Fruit fly (Drosophila melanogaster) whole organism, embryonic: ENCODE results near the gene CG5157.

Experiments used
- CG10267 ChIP-seq: fragments of 200-800 bp; sonication (Bioruptor generic); optimal IDR thresholded peaks from 2 replicates; lab custom pipeline; 2018; ENCODE audit warnings: missing biosample characterization, mild to moderate bottlenecking, missing genetic modification characterization, moderate library complexity
- CG11560 ChIP-seq: fragments of 200-800 bp; sonication (Bioruptor generic); IDR thresholded peaks from 3 replicates; pipeline ENCODE4 v1.3.6; 2022; ENCODE audit warnings: missing biosample characterization, missing genetic modification characterization
- CG12659 ChIP-seq: fragments of 200-800 bp; sonication (Bioruptor generic); optimal IDR thresholded peaks from 3 replicates; lab custom pipeline; 2017; ENCODE audit warnings: mild to moderate bottlenecking, missing biosample characterization, missing genetic modification reagents, missing genetic modification characterization
- CG12942 ChIP-seq: fragments of 200-800 bp; sonication (Bioruptor generic); optimal IDR thresholded peaks from 3 replicates; lab custom pipeline; 2016; ENCODE audit warnings: missing biosample characterization, missing genetic modification characterization
- CG15269 ChIP-seq: fragments of 200-800 bp; sonication (Bioruptor generic); optimal IDR thresholded peaks from 2 replicates; lab custom pipeline; 2018; ENCODE audit warnings: missing biosample characterization, mild to moderate bottlenecking, missing genetic modification characterization, moderate library complexity
- CG17361 ChIP-seq: fragments of 200-800 bp; sonication (Bioruptor generic); IDR thresholded peaks from 3 replicates; pipeline ENCODE4 v1.3.6; 2022; ENCODE audit warnings: missing biosample characterization, missing genetic modification characterization
- CG18599 ChIP-seq: fragments of 200-800 bp; sonication (Bioruptor generic); optimal IDR thresholded peaks from 3 replicates; lab custom pipeline; 2017; ENCODE audit warnings: missing biosample characterization, missing genetic modification characterization, mild to moderate bottlenecking, moderate library complexity, missing genetic modification reagents
- CG18619 ChIP-seq: fragments of 200-800 bp; sonication (Bioruptor generic); optimal IDR thresholded peaks from 3 replicates; lab custom pipeline; 2017; ENCODE audit warnings: missing biosample characterization, mild to moderate bottlenecking, missing genetic modification characterization
- CG3163 ChIP-seq: fragments of 200-800 bp; sonication (Bioruptor generic); optimal IDR thresholded peaks from 3 replicates; lab custom pipeline; 2016; ENCODE audit warnings: missing biosample characterization, missing genetic modification characterization
- CG34224 ChIP-seq: fragments of 200-800 bp; sonication (Bioruptor generic); IDR thresholded peaks from 3 replicates; pipeline ENCODE4 v1.3.6; 2022; ENCODE audit warnings: missing biosample characterization, missing genetic modification characterization; ENCODE audit not compliant: partially characterized antibody
- CG42726 ChIP-seq: fragments of 200-800 bp; sonication (Bioruptor generic); IDR thresholded peaks from 2 replicates; pipeline ENCODE4 v1.3.6; 2022; ENCODE audit warnings: missing biosample characterization, missing genetic modification characterization; ENCODE audit not compliant: partially characterized antibody
- CG4854 ChIP-seq: fragments of 200-800 bp; sonication (Bioruptor generic); optimal IDR thresholded peaks from 2 replicates; lab custom pipeline; 2016; ENCODE audit warnings: missing biosample characterization, missing genetic modification characterization, inconsistent platforms
- CG5180 ChIP-seq: fragments of 200-800 bp; sonication (Bioruptor generic); optimal IDR thresholded peaks from 3 replicates; lab custom pipeline; 2017; ENCODE audit warnings: missing biosample characterization, missing genetic modification characterization, mild to moderate bottlenecking, moderate library complexity, missing genetic modification reagents
- CG6254 ChIP-seq: fragments of 200-800 bp; sonication (Bioruptor generic); optimal IDR thresholded peaks from 3 replicates; lab custom pipeline; 2017; ENCODE audit warnings: mild to moderate bottlenecking, missing biosample characterization, missing genetic modification reagents, missing genetic modification characterization
- CG6272 ChIP-seq: fragments of 200-800 bp; sonication (Bioruptor generic); IDR thresholded peaks from 2 replicates; pipeline ENCODE4 v1.3.6; 2022; ENCODE audit warnings: missing biosample characterization, missing genetic modification characterization
- CG7556 ChIP-seq: fragments of 200-800 bp; sonication (Bioruptor generic); optimal IDR thresholded peaks from 2 replicates; lab custom pipeline; 2017; ENCODE audit warnings: missing biosample characterization, mild to moderate bottlenecking, missing genetic modification characterization
- CoRest ChIP-seq: fragments of 200-800 bp; sonication (Bioruptor generic); optimal IDR thresholded peaks from 3 replicates; lab custom pipeline; 2018; ENCODE audit warnings: missing biosample characterization, mild to moderate bottlenecking, missing genetic modification characterization, moderate library complexity
- HLH54F ChIP-seq: fragments of 200-800 bp; sonication (Bioruptor generic); optimal IDR thresholded peaks from 3 replicates; lab custom pipeline; 2016; ENCODE audit warnings: missing biosample characterization, missing genetic modification characterization
- Hr39 ChIP-seq: fragments of >200 bp; optimal IDR thresholded peaks from 2 replicates; lab custom pipeline; 2017
- Jarid2 ChIP-seq: fragments of 200-800 bp; sonication (Bioruptor generic); optimal IDR thresholded peaks from 3 replicates; lab custom pipeline; 2017; ENCODE audit warnings: mild to moderate bottlenecking, missing biosample characterization, missing genetic modification reagents, missing genetic modification characterization
- Med ChIP-seq: fragments of 200-800 bp; sonication (Bioruptor generic); peaks from one replicate; lab custom pipeline; 2016; ENCODE audit warnings: missing biosample characterization, missing genetic modification characterization, mild to moderate bottlenecking, inconsistent platforms, moderate library complexity
- NC2β ChIP-seq: fragments of 200-800 bp; sonication (Bioruptor generic); optimal IDR thresholded peaks from 2 replicates; lab custom pipeline; 2016; ENCODE audit warnings: missing biosample characterization, missing genetic modification characterization
- Neu2 ChIP-seq: fragments of 200-800 bp; sonication (Bioruptor generic); optimal IDR thresholded peaks from 3 replicates; lab custom pipeline; 2016; ENCODE audit warnings: missing biosample characterization, missing genetic modification characterization, borderline replicate concordance
- Nf-YB ChIP-seq: fragments of 200-800 bp; sonication (Bioruptor generic); optimal IDR thresholded peaks from 3 replicates; lab custom pipeline; 2019; ENCODE audit warnings: missing biosample characterization, mild to moderate bottlenecking, missing genetic modification characterization, moderate library complexity
- Oli ChIP-seq: fragments of 200-800 bp; sonication (Bioruptor generic); optimal IDR thresholded peaks from 2 replicates; lab custom pipeline; 2018; ENCODE audit warnings: missing biosample characterization, mild to moderate bottlenecking, missing genetic modification characterization, moderate library complexity
- Rx ChIP-seq: fragments of 200-800 bp; sonication (Bioruptor generic); IDR thresholded peaks from 2 replicates; pipeline ENCODE4 v1.3.6; 2022; ENCODE audit warnings: missing biosample characterization, missing genetic modification characterization
- Sox102F ChIP-seq: fragments of 200-800 bp; sonication (Bioruptor generic); optimal IDR thresholded peaks from 2 replicates; lab custom pipeline; 2018; ENCODE audit warnings: missing biosample characterization, mild to moderate bottlenecking, missing genetic modification characterization, moderate library complexity
- Sry-β ChIP-seq: fragments of 200-800 bp; sonication (Bioruptor generic); optimal IDR thresholded peaks from 2 replicates; lab custom pipeline; 2018; ENCODE audit warnings: missing biosample characterization, mild to moderate bottlenecking, missing genetic modification characterization, moderate library complexity
- Ssrp ChIP-seq: fragments of 200-800 bp; sonication (Bioruptor generic); optimal IDR thresholded peaks from 2 replicates; lab custom pipeline; 2018; ENCODE audit warnings: missing biosample characterization, mild to moderate bottlenecking, missing genetic modification characterization, moderate library complexity
- az2 ChIP-seq: fragments of 200-800 bp; sonication (Bioruptor generic); optimal IDR thresholded peaks from 3 replicates; lab custom pipeline; 2016; ENCODE audit warnings: missing biosample characterization, missing genetic modification characterization
- chif ChIP-seq, 2 experiments: fragments of 200-800 bp; sonication (Bioruptor generic); optimal IDR thresholded peaks; 3 replicates each; lab custom pipeline; 2016; ENCODE audit warnings: missing biosample characterization in 2 of 2, missing genetic modification characterization in 2 of 2
- dmrt11E ChIP-seq: fragments of 200-800 bp; sonication (Bioruptor generic); optimal IDR thresholded peaks from 3 replicates; lab custom pipeline; 2018; ENCODE audit warnings: missing biosample characterization, mild to moderate bottlenecking, missing genetic modification characterization, moderate library complexity
- eve ChIP-seq, 2 experiments: fragments of >200 bp; optimal IDR thresholded peaks; 2 replicates each; lab custom pipeline; 2017; ENCODE audit warnings: missing biosample characterization in 2 of 2, missing genetic modification characterization in 2 of 2
- gem ChIP-seq: fragments of 200-800 bp; sonication (Bioruptor generic); optimal IDR thresholded peaks from 2 replicates; lab custom pipeline; 2019; ENCODE audit warnings: missing biosample characterization, mild to moderate bottlenecking, missing genetic modification characterization, moderate library complexity
- gro ChIP-seq: fragments of 200-800 bp; sonication (Bioruptor generic); optimal IDR thresholded peaks from 2 replicates; lab custom pipeline; 2016; ENCODE audit warnings: missing biosample characterization, missing genetic modification characterization
- jumu ChIP-seq: fragments of 200-800 bp; sonication (Bioruptor generic); optimal IDR thresholded peaks from 3 replicates; lab custom pipeline; 2016; ENCODE audit warnings: missing biosample characterization, missing genetic modification characterization
- lola ChIP-seq, 3 experiments: fragments of >200 bp in 2 of 3; fragments of 200-800 bp in 1 of 3; sonication (Bioruptor generic) in 1 of 3; optimal IDR thresholded peaks; 2 replicates each; lab custom pipeline; 2017 to 2019; ENCODE audit warnings: missing biosample characterization in 3 of 3, missing genetic modification characterization in 3 of 3, mild to moderate bottlenecking in 1 of 3, moderate library complexity in 1 of 3
- luna ChIP-seq: fragments of 200-800 bp; sonication (Bioruptor generic); optimal IDR thresholded peaks from 2 replicates; lab custom pipeline; 2016; ENCODE audit warnings: missing biosample characterization, missing genetic modification characterization
- nerfin-1 ChIP-seq: fragments of 200-800 bp; sonication (Bioruptor generic); optimal IDR thresholded peaks from 3 replicates; lab custom pipeline; 2019; ENCODE audit warnings: missing biosample characterization, mild to moderate bottlenecking, missing genetic modification characterization, moderate library complexity
- nmo ChIP-seq: fragments of 200-800 bp; sonication (Bioruptor generic); optimal IDR thresholded peaks from 2 replicates; lab custom pipeline; 2018; ENCODE audit warnings: missing biosample characterization, mild to moderate bottlenecking, missing genetic modification characterization, moderate library complexity
- pb ChIP-seq: fragments of 200-800 bp; sonication (Bioruptor generic); optimal IDR thresholded peaks from 3 replicates; lab custom pipeline; 2016; ENCODE audit warnings: missing biosample characterization, missing genetic modification characterization
- phol ChIP-seq: fragments of 200-800 bp; sonication (Bioruptor generic); optimal IDR thresholded peaks from 3 replicates; lab custom pipeline; 2018; ENCODE audit warnings: missing biosample characterization, mild to moderate bottlenecking, missing genetic modification characterization, moderate library complexity
- sc ChIP-seq, 3 experiments: fragments of >200 bp in 2 of 3; fragments of 200-800 bp in 1 of 3; sonication (Bioruptor generic) in 1 of 3; optimal IDR thresholded peaks; 2 replicates in 2 of 3; 3 replicates in 1 of 3; lab custom pipeline; 2017; ENCODE audit warnings: mild to moderate bottlenecking in 1 of 3, missing biosample characterization in 1 of 3, missing genetic modification characterization in 1 of 3, missing genetic modification reagents in 1 of 3
- shn ChIP-seq: fragments of 200-800 bp; sonication (Bioruptor generic); optimal IDR thresholded peaks from 3 replicates; lab custom pipeline; 2016; ENCODE audit warnings: missing biosample characterization, missing genetic modification characterization
- sima ChIP-seq: fragments of 200-800 bp; sonication (Bioruptor generic); optimal IDR thresholded peaks from 2 replicates; lab custom pipeline; 2016; ENCODE audit warnings: missing biosample characterization, missing genetic modification characterization
- tgo ChIP-seq: fragments of 200-800 bp; sonication (Bioruptor generic); IDR thresholded peaks from 3 replicates; pipeline ENCODE4 v1.3.6; 2022; ENCODE audit warnings: missing biosample characterization, missing genetic modification characterization
- tna ChIP-seq: fragments of 200-800 bp; sonication (Bioruptor generic); IDR thresholded peaks from 2 replicates; pipeline ENCODE4 v1.3.6; 2022; ENCODE audit warnings: missing biosample characterization, missing genetic modification characterization; ENCODE audit not compliant: partially characterized antibody
- trem ChIP-seq: fragments of 200-800 bp; optimal IDR thresholded peaks from 3 replicates; lab custom pipeline; 2019; ENCODE audit warnings: missing biosample characterization, mild to moderate bottlenecking, missing genetic modification characterization, moderate library complexity
- zfh2 ChIP-seq: fragments of 200-800 bp; sonication (Bioruptor generic); optimal IDR thresholded peaks from 2 replicates; lab custom pipeline; 2016; ENCODE audit warnings: missing biosample characterization, missing genetic modification characterization

CG5157 gene

DNA sequence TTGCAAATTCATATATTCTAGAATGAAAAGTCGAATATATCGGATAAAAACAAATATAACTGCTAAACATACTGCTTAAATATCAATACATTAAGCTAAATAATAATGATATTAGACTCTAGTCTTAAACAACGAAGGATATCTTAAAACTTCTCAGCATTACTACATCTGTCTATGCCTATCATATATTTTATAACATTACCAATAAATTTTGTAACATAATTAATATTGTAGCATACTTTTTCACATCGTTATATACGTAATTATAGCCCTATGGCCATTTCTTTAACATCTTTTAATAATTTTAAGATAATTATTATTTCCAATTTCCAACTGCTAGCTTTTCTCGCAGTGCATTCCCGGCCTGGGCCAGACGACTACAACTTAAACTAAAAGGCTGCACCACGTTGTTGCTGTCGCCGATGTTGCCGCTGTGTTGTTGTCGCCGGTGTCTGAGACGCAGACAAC, 35.2 kb upstream of the CG5157 start (continued):
- TF ChIP-seq tna, result no peak
- no peak for TF ChIP-seq CG4854 (GFP tag; lab: Kevin White, UChicago)
- TF ChIP-seq CG18599, result peak; percentile 44
- no peak for TF ChIP-seq zfh2
- TF ChIP-seq phol (tag; lab: Kevin White, UChicago), result peak; percentile 61
- TF ChIP-seq dmrt11E, result peak; percentile 43
- TF ChIP-seq jumu, result no peak
- peak; percentile 18 for TF ChIP-seq az2 (GFP tag; lab: Kevin White, UChicago)
- no peak for TF ChIP-seq NC2β (GFP tag; lab: Kevin White, UChicago)
- no peak for TF ChIP-seq CG12942
- peak; percentile 80 for TF ChIP-seq CG17361
- no peak for TF ChIP-seq CG34224 (GFP tag; lab: Robert Waterston, UW)
- peak; percentile 83 for TF ChIP-seq CG7556 (GFP tag; lab: Kevin White, UChicago)
- TF ChIP-seq CG15269 (tag; lab: Kevin White, UChicago), result peak; percentile 51
- TF ChIP-seq Neu2 (GFP tag; lab: Kevin White, UChicago), result no peak
- TF ChIP-seq Sox102F (GFP tag; lab: Kevin White, UChicago), result peak; percentile 41
- no peak for TF ChIP-seq Jarid2 (GFP tag; lab: Kevin White, UChicago)
- peak; percentile 48 for TF ChIP-seq CG12659 (GFP tag; lab: Kevin White, UChicago)
- TF ChIP-seq chif (GFP tag; optimal IDR thresholded peaks at IDR 0.05; lab: Kevin White, UChicago), result no peak
- TF ChIP-seq luna, result no peak
- no peak for TF ChIP-seq Hr39 (lab: Kevin White, UChicago)
- no peak for TF ChIP-seq sc (optimal IDR thresholded peaks at IDR 0.05; lab: Kevin White, UChicago)
- TF ChIP-seq sc (GFP tag; optimal IDR thresholded peaks at IDR 0.05; lab: Kevin White, UChicago), result peak; percentile 33
- TF ChIP-seq CG3163 (GFP tag; lab: Kevin White, UChicago), result no peak
- peak; percentile 59 for TF ChIP-seq Oli
- peak; percentile 20 for TF ChIP-seq CG10267 (tag; lab: Kevin White, UChicago)
- TF ChIP-seq CoRest (tag; lab: Kevin White, UChicago), result peak; percentile 68
- TF ChIP-seq eve (GFP tag; optimal IDR thresholded peaks at IDR 0.05; lab: Kevin White, UChicago), result peak in 1 of 2 experiments; percentile 40
- TF ChIP-seq CG11560 (tag; lab: Robert Waterston, UW), result no peak
- no peak for TF ChIP-seq shn
- no peak for TF ChIP-seq Rx (GFP tag; lab: Robert Waterston, UW)
- peak; percentile 70 for TF ChIP-seq nmo (GFP tag; lab: Kevin White, UChicago)
- TF ChIP-seq CG6254 (GFP tag; lab: Kevin White, UChicago), result no peak
- peak; percentile 47 for TF ChIP-seq Ssrp (tag; lab: Kevin White, UChicago)
- no peak for TF ChIP-seq CG42726 (GFP tag; lab: Robert Waterston, UW)
- peak in 1 of 3 experiments; percentile 63 for TF ChIP-seq lola (GFP tag; optimal IDR thresholded peaks at IDR 0.05; lab: Kevin White, UChicago)
- TF ChIP-seq CG6272, result no peak
- no peak for TF ChIP-seq gro (GFP tag; lab: Kevin White, UChicago)
- peak; percentile 13 for TF ChIP-seq trem (tag; lab: Kevin White, UChicago)
- TF ChIP-seq nerfin-1 (tag; lab: Kevin White, UChicago), result peak; percentile 0
- no peak for TF ChIP-seq tgo (GFP tag; lab: Robert Waterston, UW)
- TF ChIP-seq Nf-YB (GFP tag; lab: Kevin White, UChicago), result peak; percentile 12
- TF ChIP-seq HLH54F (GFP tag; lab: Kevin White, UChicago), result no peak
- TF ChIP-seq Med (GFP tag; lab: Kevin White, UChicago), result peak; percentile 65
- no peak for TF ChIP-seq sima (GFP tag; lab: Kevin White, UChicago)
- TF ChIP-seq CG5180 (GFP tag; lab: Kevin White, UChicago), result peak; percentile 2
- no peak for TF ChIP-seq Sry-β (GFP tag; lab: Kevin White, UChicago)
- peak; percentile 67 for TF ChIP-seq gem (tag; lab: Kevin White, UChicago)
- no peak for TF ChIP-seq pb (GFP tag; lab: Kevin White, UChicago)
- TF ChIP-seq CG18619 (GFP tag; lab: Kevin White, UChicago), result peak; percentile 37
